Worm (Caenorhabditis elegans): ENCODE measurements around the gene F53F4.16.

The F53F4.16 gene

ce11 chrV:13656346-13657254 lies 35.0 kb upstream of the F53F4.16 start:
- TF ChIP-seq nhr-77 (tag; optimal IDR thresholded peaks at IDR 0.05) (peak; percentile 66), Y105C5A.15 (GFP tag; IDR thresholded peaks at IDR 0.05) (0 out of 2 replicates have a peak, but pooled peaks have one; percentile 44), php-3 (GFP tag; IDR thresholded peaks at IDR 0.05) (peak; percentile 82), F26F4.8 (GFP tag; conservative IDR thresholded peaks at IDR 0.05) (0 out of 2 replicates have a peak, but pooled peaks have one; percentile 6), hlh-11 (tag; optimal IDR thresholded peaks at IDR 0.05) (peak; percentile 96), dmd-6 (GFP tag; IDR thresholded peaks at IDR 0.05) (peak; percentile 86), aly-2 (tag; optimal IDR thresholded peaks at IDR 0.05) (no peak), nhr-11 (tag; optimal IDR thresholded peaks at IDR 0.05) (peak; percentile 3), hmg-1.1 (GFP tag; IDR thresholded peaks at IDR 0.05) (0 out of 2 replicates have a peak, but pooled peaks have one; percentile 24), mdt-29 (GFP tag; IDR thresholded peaks at IDR 0.05) (peak; percentile 74), spr-3 (GFP tag; optimal IDR thresholded peaks at IDR 0.05) (peak; percentile 29), nhr-6 (tag; optimal IDR thresholded peaks at IDR 0.05) (peak; percentile 56), nhr-111 (GFP tag; optimal IDR thresholded peaks at IDR 0.05) (no peak), nhr-102 (tag; optimal IDR thresholded peaks at IDR 0.05) (peak; percentile 86), tra-1 (GFP tag; IDR thresholded peaks at IDR 0.05) (peak; percentile 78; the same call in 1 of the 2 replicates), attf-4 (tag; optimal IDR thresholded peaks at IDR 0.05) (peak; percentile 34), T20F7.1 (GFP tag; optimal IDR thresholded peaks at IDR 0.05) (peak; percentile 32), lin-1 (GFP tag; IDR thresholded peaks at IDR 0.05) (peak; percentile 70), sdz-12 (GFP tag; optimal IDR thresholded peaks at IDR 0.05) (no peak), cey-2 (tag; optimal IDR thresholded peaks at IDR 0.05; ENCODE audit: borderline replicate concordance, insufficient read depth) (peak; percentile 77), F37D6.2 (tag; optimal IDR thresholded peaks at IDR 0.05) (no peak), nhr-76 (tag; optimal IDR thresholded peaks at IDR 0.05) (no peak), duxl-1 (tag; optimal IDR thresholded peaks at IDR 0.05; ENCODE audit: poor library complexity) (peak; percentile 8), nhr-10 (tag; optimal IDR thresholded peaks at IDR 0.05) (peak; percentile 84), F10B5.3 (tag; optimal IDR thresholded peaks at IDR 0.05) (no peak), set-16 (GFP tag; IDR thresholded peaks at IDR 0.05) (peak; percentile 28; the same call in 1 of the 2 replicates), hif-1 (tag; optimal IDR thresholded peaks at IDR 0.05) (peak; percentile 6 to 44), mdl-1 (tag; optimal IDR thresholded peaks at IDR 0.05) (peak; percentile 72 to 93), daf-16 (GFP tag; optimal IDR thresholded peaks at IDR 0.05) (peak in 1 of 2 experiments; percentile 63), daf-16 (tag; optimal IDR thresholded peaks at IDR 0.05) (peak; percentile 91), nhr-42 (GFP tag; IDR thresholded peaks at IDR 0.05) (0 out of 2 replicates have a peak, but pooled peaks have one; percentile 32), jun-1 (tag; optimal IDR thresholded peaks at IDR 0.05) (peak; percentile 5), ceh-28 (tag; optimal IDR thresholded peaks at IDR 0.05) (no peak), pqm-1 (tag; optimal IDR thresholded peaks at IDR 0.05) (peak; percentile 29), ZK337.2 (GFP tag; IDR thresholded peaks at IDR 0.05) (0 out of 2 replicates have a peak, but pooled peaks have one; percentile 2), lin-29 (GFP tag; IDR thresholded peaks at IDR 0.05) (no peak), ztf-11 (tag; optimal IDR thresholded peaks at IDR 0.05) (no peak), nhr-48 (tag; optimal IDR thresholded peaks at IDR 0.05) (peak; percentile 89), spr-1 (tag; optimal IDR thresholded peaks at IDR 0.05) (peak; percentile 9), zip-11 (GFP tag; IDR thresholded peaks at IDR 0.05) (no peak), saeg-2 (GFP tag; IDR thresholded peaks at IDR 0.05) (peak; percentile 52), rbr-2 (tag; optimal IDR thresholded peaks at IDR 0.05) (peak; percentile 1), dmd-8 (GFP tag; IDR thresholded peaks at IDR 0.05) (no peak), Y5F2A.4 (GFP tag; optimal IDR thresholded peaks at IDR 0.05) (peak; percentile 10), nhr-237 (tag; optimal IDR thresholded peaks at IDR 0.05) (no peak), zfp-3 (GFP tag; conservative IDR thresholded peaks at IDR 0.05) (peak; percentile 80), mes-2 (tag; optimal IDR thresholded peaks at IDR 0.05; ENCODE audit: poor library complexity, severe bottlenecking) (peak; percentile 41), nhr-25 (tag; optimal IDR thresholded peaks at IDR 0.05; ENCODE audit: borderline replicate concordance, insufficient read depth) (peak; percentile 57)
